Fruit fly (Drosophila melanogaster) whole organism, embryonic: ENCODE measurements around the gene CG7945.

Source experiments
- CG10209 ChIP-seq: fragments of 200-800 bp; sonication (Bioruptor generic); optimal IDR thresholded peaks from 3 replicates; lab custom pipeline; 2017; ENCODE audit warnings: missing biosample characterization, mild to moderate bottlenecking, missing genetic modification characterization, missing genetic modification reagents
- CG10366 ChIP-seq: fragments of 200-800 bp; sonication (Bioruptor generic); IDR thresholded peaks from 2 replicates; pipeline ENCODE4 v1.3.6; 2022; ENCODE audit warnings: missing biosample characterization, missing genetic modification characterization
- CG10543 ChIP-seq: fragments of 200-800 bp; sonication (Bioruptor generic); optimal IDR thresholded peaks from 3 replicates; lab custom pipeline; 2017; ENCODE audit warnings: missing biosample characterization, mild to moderate bottlenecking, missing genetic modification characterization, moderate library complexity
- CG12104 ChIP-seq: fragments of 200-800 bp; sonication (Bioruptor generic); optimal IDR thresholded peaks from 3 replicates; lab custom pipeline; 2016; ENCODE audit warnings: missing biosample characterization, missing genetic modification characterization
- CG15696 ChIP-seq: fragments of 200-800 bp; sonication (Bioruptor generic); optimal IDR thresholded peaks from 2 replicates; lab custom pipeline; 2019; ENCODE audit warnings: missing biosample characterization, mild to moderate bottlenecking, missing genetic modification characterization, moderate library complexity
- CG17361 ChIP-seq: fragments of 200-800 bp; sonication (Bioruptor generic); IDR thresholded peaks from 3 replicates; pipeline ENCODE4 v1.3.6; 2022; ENCODE audit warnings: missing biosample characterization, missing genetic modification characterization
- CG18262 ChIP-seq: fragments of 200-800 bp; optimal IDR thresholded peaks from 3 replicates; lab custom pipeline; 2019; ENCODE audit warnings: missing biosample characterization, mild to moderate bottlenecking, missing genetic modification characterization, moderate library complexity
- CG2120 ChIP-seq: fragments of 200-800 bp; sonication (Bioruptor generic); optimal IDR thresholded peaks from 3 replicates; lab custom pipeline; 2016; ENCODE audit warnings: missing biosample characterization, missing genetic modification characterization
- CG31441 ChIP-seq: fragments of 200-800 bp; sonication (Bioruptor generic); IDR thresholded peaks from 2 replicates; pipeline ENCODE4 v1.3.6; 2022; ENCODE audit warnings: missing biosample characterization, missing genetic modification characterization
- CG32532 ChIP-seq: fragments of 200-800 bp; sonication (Bioruptor generic); IDR thresholded peaks from 2 replicates; pipeline ENCODE4 v1.3.6; 2022; ENCODE audit warnings: missing biosample characterization, missing genetic modification characterization
- CG32772 ChIP-seq: fragments of 200-800 bp; sonication (Bioruptor generic); IDR thresholded peaks from 2 replicates; pipeline ENCODE4 v1.3.6; 2022; ENCODE audit warnings: missing biosample characterization, missing genetic modification characterization
- CG3281 ChIP-seq: fragments of 200-800 bp; sonication (Bioruptor generic); optimal IDR thresholded peaks from 3 replicates; lab custom pipeline; 2017; ENCODE audit warnings: missing biosample characterization, mild to moderate bottlenecking, missing genetic modification characterization
- CG6689 ChIP-seq: fragments of 200-800 bp; sonication (Bioruptor generic); IDR thresholded peaks from 2 replicates; pipeline ENCODE4 v1.3.6; 2022; ENCODE audit warnings: missing biosample characterization, missing genetic modification characterization
- CG6765 ChIP-seq: fragments of 200-800 bp; sonication (Bioruptor generic); optimal IDR thresholded peaks from 3 replicates; lab custom pipeline; 2017; ENCODE audit warnings: missing biosample characterization, mild to moderate bottlenecking, missing genetic modification characterization
- CG7928 ChIP-seq: fragments of 200-800 bp; sonication (Bioruptor generic); optimal IDR thresholded peaks from 2 replicates; lab custom pipeline; 2017; ENCODE audit warnings: missing biosample characterization, mild to moderate bottlenecking, missing genetic modification characterization
- CG7963 ChIP-seq: fragments of 200-800 bp; sonication (Bioruptor generic); IDR thresholded peaks from 3 replicates; pipeline ENCODE4 v1.3.6; 2022; ENCODE audit warnings: missing biosample characterization, missing genetic modification characterization; ENCODE audit not compliant: partially characterized antibody
- CG8290 ChIP-seq, 3 experiments: fragments of 200-800 bp; sonication (Bioruptor generic); optimal IDR thresholded peaks; 2 replicates each; lab custom pipeline; 2016 to 2019; ENCODE audit warnings: missing biosample characterization in 3 of 3, missing genetic modification characterization in 3 of 3, mild to moderate bottlenecking in 2 of 3, moderate library complexity in 1 of 3
- Dll ChIP-seq: fragments of 200-800 bp; sonication (Bioruptor generic); IDR thresholded peaks from 4 replicates; pipeline ENCODE4 v1.3.6; 2022; ENCODE audit warnings: missing biosample characterization, missing genetic modification characterization; ENCODE audit not compliant: partially characterized antibody
- Doc3 ChIP-seq: fragments of 200-800 bp; sonication (Bioruptor generic); IDR thresholded peaks from 3 replicates; pipeline ENCODE4 v1.3.6; 2022; ENCODE audit warnings: missing biosample characterization, missing genetic modification characterization; ENCODE audit not compliant: partially characterized antibody
- Elba2 ChIP-seq: fragments of 200-800 bp; sonication (Bioruptor generic); optimal IDR thresholded peaks from 3 replicates; lab custom pipeline; 2016; ENCODE audit warnings: missing biosample characterization, missing genetic modification characterization
- Fer1 ChIP-seq: fragments of 200-800 bp; sonication (Bioruptor generic); optimal IDR thresholded peaks from 2 replicates; lab custom pipeline; 2017; ENCODE audit warnings: missing biosample characterization, mild to moderate bottlenecking, missing genetic modification characterization
- Hand ChIP-seq: fragments of 200-800 bp; sonication (Bioruptor generic); optimal IDR thresholded peaks from 2 replicates; lab custom pipeline; 2017; ENCODE audit warnings: mild to moderate bottlenecking, missing biosample characterization, missing genetic modification reagents, missing genetic modification characterization
- Hmr ChIP-seq: fragments of 200-800 bp; sonication (Bioruptor generic); optimal IDR thresholded peaks from 3 replicates; lab custom pipeline; 2017; ENCODE audit warnings: mild to moderate bottlenecking, missing biosample characterization, missing genetic modification reagents, missing genetic modification characterization
- Meics ChIP-seq: fragments of 200-800 bp; sonication (Bioruptor generic); optimal IDR thresholded peaks from 2 replicates; lab custom pipeline; 2017; ENCODE audit warnings: missing biosample characterization, mild to moderate bottlenecking, missing genetic modification characterization
- Neu2 ChIP-seq: fragments of 200-800 bp; sonication (Bioruptor generic); optimal IDR thresholded peaks from 3 replicates; lab custom pipeline; 2016; ENCODE audit warnings: missing biosample characterization, missing genetic modification characterization, borderline replicate concordance
- Nf-YA ChIP-seq: fragments of 200-800 bp; sonication (Bioruptor generic); IDR thresholded peaks from 2 replicates; pipeline ENCODE4 v1.3.6; 2022; ENCODE audit warnings: missing biosample characterization, missing genetic modification characterization
- NfI ChIP-seq: fragments of 200-800 bp; sonication (Bioruptor generic); optimal IDR thresholded peaks from 3 replicates; lab custom pipeline; 2018; ENCODE audit warnings: missing biosample characterization, mild to moderate bottlenecking, missing genetic modification characterization, moderate library complexity
- Sin3A ChIP-seq: fragments of >200 bp; optimal IDR thresholded peaks from 2 replicates; lab custom pipeline; 2018
- Stat92E ChIP-seq, 3 experiments: fragments of >200 bp in 2 of 3; fragments of 200-800 bp in 1 of 3; sonication (Bioruptor generic) in 1 of 3; optimal IDR thresholded peaks; 2 replicates each; lab custom pipeline; 2017 to 2019; ENCODE audit warnings: missing biosample characterization in 3 of 3, missing genetic modification characterization in 3 of 3, mild to moderate bottlenecking in 1 of 3, moderate library complexity in 1 of 3
- amos ChIP-seq: fragments of 200-800 bp; sonication (Bioruptor generic); IDR thresholded peaks from 2 replicates; pipeline ENCODE4 v1.3.6; 2022; ENCODE audit warnings: missing biosample characterization, missing genetic modification characterization; ENCODE audit not compliant: partially characterized antibody
- ase ChIP-seq: fragments of 200-800 bp; sonication (Bioruptor generic); IDR thresholded peaks from 3 replicates; pipeline ENCODE4 v1.3.6; 2022; ENCODE audit warnings: missing biosample characterization, missing genetic modification characterization
- bab2 ChIP-seq: fragments of 200-800 bp; sonication (Bioruptor generic); optimal IDR thresholded peaks from 2 replicates; lab custom pipeline; 2016; ENCODE audit warnings: missing biosample characterization, missing genetic modification characterization
- cato ChIP-seq: fragments of 200-800 bp; sonication (Bioruptor generic); optimal IDR thresholded peaks from 2 replicates; lab custom pipeline; 2016; ENCODE audit warnings: missing biosample characterization, missing genetic modification characterization, borderline replicate concordance
- corto ChIP-seq: fragments of 200-800 bp; sonication (Bioruptor generic); optimal IDR thresholded peaks from 2 replicates; lab custom pipeline; 2016; ENCODE audit warnings: missing biosample characterization, mild to moderate bottlenecking, missing genetic modification characterization, moderate library complexity
- dan ChIP-seq: fragments of 200-800 bp; sonication (Bioruptor generic); IDR thresholded peaks from 2 replicates; pipeline ENCODE4 v1.3.6; 2022; ENCODE audit warnings: missing biosample characterization, missing genetic modification characterization
- emc ChIP-seq: fragments of 200-800 bp; sonication (Bioruptor generic); optimal IDR thresholded peaks from 2 replicates; lab custom pipeline; 2016; ENCODE audit warnings: missing biosample characterization, missing genetic modification characterization
- gcm ChIP-seq: fragments of 200-800 bp; sonication (Bioruptor generic); optimal IDR thresholded peaks from 2 replicates; lab custom pipeline; 2019; ENCODE audit warnings: missing biosample characterization, mild to moderate bottlenecking, missing genetic modification characterization, moderate library complexity
- gro ChIP-seq: fragments of 200-800 bp; sonication (Bioruptor generic); optimal IDR thresholded peaks from 2 replicates; lab custom pipeline; 2016; ENCODE audit warnings: missing biosample characterization, missing genetic modification characterization
- her ChIP-seq: fragments of 200-800 bp; sonication (Bioruptor generic); optimal IDR thresholded peaks from 2 replicates; lab custom pipeline; 2016; ENCODE audit warnings: missing biosample characterization, missing genetic modification characterization
- lab ChIP-seq: fragments of 200-800 bp; sonication (Bioruptor generic); optimal IDR thresholded peaks from 3 replicates; lab custom pipeline; 2017; ENCODE audit warnings: missing biosample characterization, missing genetic modification characterization, mild to moderate bottlenecking, moderate library complexity, missing genetic modification reagents
- oc ChIP-seq: fragments of 200-800 bp; sonication (Bioruptor generic); optimal IDR thresholded peaks from 2 replicates; lab custom pipeline; 2018; ENCODE audit warnings: missing biosample characterization, mild to moderate bottlenecking, missing genetic modification characterization, moderate library complexity
- onecut ChIP-seq: fragments of 200-800 bp; sonication (Bioruptor generic); IDR thresholded peaks from 2 replicates; pipeline ENCODE4 v1.3.6; 2022; ENCODE audit warnings: missing biosample characterization, missing genetic modification characterization
- pfk ChIP-seq: fragments of 200-800 bp; sonication (Bioruptor generic); optimal IDR thresholded peaks from 2 replicates; lab custom pipeline; 2018; ENCODE audit warnings: missing biosample characterization, mild to moderate bottlenecking, missing genetic modification characterization, moderate library complexity
- pzg ChIP-seq: fragments of 200-800 bp; sonication (Bioruptor generic); optimal IDR thresholded peaks from 3 replicates; lab custom pipeline; 2018; ENCODE audit warnings: missing biosample characterization, mild to moderate bottlenecking, missing genetic modification characterization, moderate library complexity
- sim ChIP-seq: fragments of 200-800 bp; sonication (Bioruptor generic); IDR thresholded peaks from 2 replicates; pipeline ENCODE4 v1.3.6; 2022; ENCODE audit warnings: missing biosample characterization, missing genetic modification characterization
- slou ChIP-seq: fragments of 200-800 bp; sonication (Bioruptor generic); optimal IDR thresholded peaks from 3 replicates; lab custom pipeline; 2016; ENCODE audit warnings: missing biosample characterization, missing genetic modification characterization
- zen ChIP-seq: fragments of 200-800 bp; sonication (Bioruptor generic); optimal IDR thresholded peaks from 3 replicates; lab custom pipeline; 2018; ENCODE audit warnings: missing biosample characterization, mild to moderate bottlenecking, missing genetic modification characterization, moderate library complexity

The CG7945 gene

dm6 chr3L:15534274-15535227, 10.6 kb upstream of the CG7945 start (continued):
- TF ChIP-seq CG6689 (GFP tag; lab: Robert Waterston, UW) (peak; percentile 42; the same call in 1 of the 2 replicates), amos (no peak), Nf-YA (GFP tag; lab: Robert Waterston, UW) (no peak), onecut (GFP tag; lab: Robert Waterston, UW) (no peak), Fer1 (GFP tag; lab: Kevin White, UChicago) (no peak), Doc3 (GFP tag; lab: Robert Waterston, UW) (no peak), CG31441 (GFP tag; lab: Robert Waterston, UW) (peak; percentile 59; the same call in 1 of the 2 replicates), CG10366 (GFP tag; lab: Robert Waterston, UW) (peak; percentile 51), CG32772 (GFP tag; lab: Robert Waterston, UW) (no peak; the same call in none of the 2 replicates), Elba2 (GFP tag; lab: Kevin White, UChicago) (no peak), CG7928 (GFP tag; lab: Kevin White, UChicago) (no peak), sim (no peak), oc (tag; lab: Kevin White, UChicago) (no peak), CG32532 (GFP tag; lab: Robert Waterston, UW) (peak; percentile 35; the same call in 1 of the 2 replicates), CG3281 (GFP tag; lab: Kevin White, UChicago) (peak; percentile 56), Sin3A (no peak), NfI (GFP tag; lab: Kevin White, UChicago) (peak; percentile 43), pzg (no peak), CG7963 (GFP tag; lab: Robert Waterston, UW) (no peak), corto (GFP tag; lab: Kevin White, UChicago) (no peak), pfk (GFP tag; lab: Kevin White, UChicago) (no peak), zen (tag; lab: Kevin White, UChicago) (peak; percentile 20), CG15696 (tag; lab: Kevin White, UChicago) (peak; percentile 38), CG10543 (no peak), her (no peak), slou (GFP tag; lab: Kevin White, UChicago) (peak; percentile 28), ase (GFP tag; lab: Robert Waterston, UW) (no peak), gcm (peak; percentile 53), Neu2 (GFP tag; lab: Kevin White, UChicago) (no peak), Hmr (GFP tag; lab: Kevin White, UChicago) (peak; percentile 79), CG6765 (no peak), Stat92E (GFP tag; optimal IDR thresholded peaks at IDR 0.05; lab: Kevin White, UChicago) (no peak), CG2120 (GFP tag; lab: Kevin White, UChicago) (peak; percentile 76), cato (GFP tag; lab: Kevin White, UChicago) (peak; percentile 45), CG17361 (peak; percentile 90), Hand (GFP tag; lab: Kevin White, UChicago) (peak; percentile 12), dan (GFP tag; lab: Robert Waterston, UW) (no peak), Meics (GFP tag; lab: Kevin White, UChicago) (peak; percentile 67), bab2 (GFP tag; lab: Kevin White, UChicago) (peak; percentile 61), CG8290 (GFP tag; optimal IDR thresholded peaks at IDR 0.05; lab: Kevin White, UChicago) (peak; percentile 41), CG8290 (tag; optimal IDR thresholded peaks at IDR 0.05; lab: Kevin White, UChicago) (peak in 1 of 2 experiments; percentile 46), emc (GFP tag; lab: Kevin White, UChicago) (no peak), CG18262 (tag; lab: Kevin White, UChicago) (peak; percentile 85), lab (GFP tag; lab: Kevin White, UChicago) (peak; percentile 20), CG10209 (GFP tag; lab: Kevin White, UChicago) (peak; percentile 76), CG12104 (GFP tag; lab: Kevin White, UChicago) (peak; percentile 30), gro (GFP tag; lab: Kevin White, UChicago) (peak; percentile 48), Dll (GFP tag; lab: Robert Waterston, UW) (0 out of 4 replicates have a peak, but pooled peaks have one; percentile 5)
